Worm (Caenorhabditis elegans) whole organism, early embryonic: ENCODE measurements around the gene F54F2.6.

Experiments used
- B0310.2 ChIP-seq: sonication (generic microtip); optimal IDR thresholded peaks from 2 replicates; lab custom pipeline; 2016; ENCODE audit warnings: mild to moderate bottlenecking, missing genetic modification characterization, missing compliant biosample characterization
- F13C5.2 ChIP-seq: sonication (generic microtip); optimal IDR thresholded peaks from 2 replicates; lab custom pipeline; 2017; ENCODE audit warnings: mild to moderate bottlenecking, missing genetic modification characterization, inconsistent platforms, missing compliant biosample characterization
- aly-1 ChIP-seq: sonication (generic microtip); optimal IDR thresholded peaks from 2 replicates; lab custom pipeline; 2016; ENCODE audit warnings: missing genetic modification characterization, missing compliant biosample characterization
- ama-1 ChIP-seq: fragments of 150-350 bp; optimal IDR thresholded peaks from 2 replicates; lab custom pipeline; 2014
- ceh-13 ChIP-seq: fragments of 200-800 bp; sonication (Bioruptor generic); optimal IDR thresholded peaks from 2 replicates; lab custom pipeline; 2018; ENCODE audit warnings: mild to moderate bottlenecking, missing genetic modification characterization, missing compliant biosample characterization
- ceh-36 ChIP-seq: sonication (generic microtip); optimal IDR thresholded peaks from 2 replicates; lab custom pipeline; 2016; ENCODE audit warnings: missing genetic modification characterization, inconsistent platforms, missing compliant biosample characterization
- ets-7 ChIP-seq: sonication (generic microtip); optimal IDR thresholded peaks from 2 replicates; lab custom pipeline; 2016; ENCODE audit warnings: missing genotype, missing genetic modification characterization, missing compliant biosample characterization
- flt-1 ChIP-seq: fragments of 200-800 bp; sonication (Bioruptor generic); IDR thresholded peaks from 2 replicates; pipeline ENCODE4 v1.3.6; 2022; ENCODE audit warnings: missing genetic modification characterization, missing compliant biosample characterization
- hmbx-1 ChIP-seq: sonication (generic microtip); optimal IDR thresholded peaks from 2 replicates; lab custom pipeline; 2016; ENCODE audit warnings: mild to moderate bottlenecking, missing genetic modification characterization, missing compliant biosample characterization
- hmg-4 ChIP-seq: fragments of 200-800 bp; sonication (Bioruptor generic); optimal IDR thresholded peaks from 2 replicates; lab custom pipeline; 2018; ENCODE audit warnings: mild to moderate bottlenecking, missing genetic modification characterization, missing compliant biosample characterization
- hnd-1 ChIP-seq: sonication (generic microtip); optimal IDR thresholded peaks from 2 replicates; lab custom pipeline; 2016; ENCODE audit warnings: missing genetic modification characterization, missing compliant biosample characterization
- pes-1 ChIP-seq: fragments of 200-800 bp; sonication (Bioruptor generic); IDR thresholded peaks from 2 replicates; pipeline ENCODE4 v1.3.6; 2022; ENCODE audit warnings: missing genetic modification reagents, missing genetic modification characterization, missing compliant biosample characterization
- scrt-1 ChIP-seq: fragments of 200-800 bp; sonication (Bioruptor generic); IDR thresholded peaks from 2 replicates; pipeline ENCODE4 v1.3.6; 2022; ENCODE audit warnings: missing genetic modification characterization, missing compliant biosample characterization
- sea-1 ChIP-seq: fragments of 200-800 bp; sonication (Bioruptor generic); conservative IDR thresholded peaks from 2 replicates; pipeline ENCODE4 v1.3.6; 2022; ENCODE audit warnings: missing genetic modification characterization, missing compliant biosample characterization
- tbx-11 ChIP-seq: fragments of 200-800 bp; sonication (Bioruptor generic); IDR thresholded peaks from 2 replicates; pipeline ENCODE4 v1.3.6; 2022; ENCODE audit warnings: missing genetic modification characterization, missing compliant biosample characterization
- tbx-37 ChIP-seq: fragments of 200-800 bp; sonication (Bioruptor generic); conservative IDR thresholded peaks from 2 replicates; pipeline ENCODE4 v1.3.6; 2022; ENCODE audit warnings: missing genetic modification reagents, missing genetic modification characterization, missing compliant biosample characterization
- tra-4 ChIP-seq: sonication (generic microtip); optimal IDR thresholded peaks from 2 replicates; lab custom pipeline; 2017; ENCODE audit warnings: missing genetic modification characterization, missing compliant biosample characterization

F54F2.6 gene

DNA sequence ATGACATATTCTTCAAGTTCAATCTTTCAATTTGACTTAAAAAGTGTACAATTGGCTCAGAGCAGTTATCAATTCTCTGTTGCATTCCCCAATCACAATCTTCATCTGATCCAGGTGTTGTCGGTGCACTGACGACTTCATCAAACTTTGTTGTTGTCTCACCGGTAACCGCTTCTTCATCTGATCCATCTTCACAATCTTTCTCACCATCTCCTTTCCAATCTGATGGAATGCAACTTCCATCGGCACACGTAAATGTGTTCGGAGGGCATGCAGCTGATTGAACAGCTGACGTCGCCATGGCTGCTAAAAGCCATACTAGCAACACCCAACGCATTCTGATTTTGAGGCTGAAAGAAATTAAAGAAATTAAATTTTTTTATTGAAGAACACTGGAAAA, 37.6 kb upstream of the F54F2.6 start, which contains the start of gene F44E2.4:
F44E2.4 (minus strand) TSS at position 350 of the 400 bp plus-strand sequence.
- TF ChIP-seq flt-1 (GFP tag; lab: Robert Waterston, UW) (no peak), ceh-36 (tag; lab: Kevin White, UChicago) (no peak), ets-7 (tag; lab: Kevin White, UChicago) (no peak), scrt-1 (no peak), tbx-37 (GFP tag; lab: Robert Waterston, UW) (no peak), F13C5.2 (no peak), hmg-4 (no peak), pes-1 (GFP tag; lab: Robert Waterston, UW) (no peak), ama-1 (no peak), ceh-13 (GFP tag; lab: Kevin White, UChicago) (no peak)

DNA sequence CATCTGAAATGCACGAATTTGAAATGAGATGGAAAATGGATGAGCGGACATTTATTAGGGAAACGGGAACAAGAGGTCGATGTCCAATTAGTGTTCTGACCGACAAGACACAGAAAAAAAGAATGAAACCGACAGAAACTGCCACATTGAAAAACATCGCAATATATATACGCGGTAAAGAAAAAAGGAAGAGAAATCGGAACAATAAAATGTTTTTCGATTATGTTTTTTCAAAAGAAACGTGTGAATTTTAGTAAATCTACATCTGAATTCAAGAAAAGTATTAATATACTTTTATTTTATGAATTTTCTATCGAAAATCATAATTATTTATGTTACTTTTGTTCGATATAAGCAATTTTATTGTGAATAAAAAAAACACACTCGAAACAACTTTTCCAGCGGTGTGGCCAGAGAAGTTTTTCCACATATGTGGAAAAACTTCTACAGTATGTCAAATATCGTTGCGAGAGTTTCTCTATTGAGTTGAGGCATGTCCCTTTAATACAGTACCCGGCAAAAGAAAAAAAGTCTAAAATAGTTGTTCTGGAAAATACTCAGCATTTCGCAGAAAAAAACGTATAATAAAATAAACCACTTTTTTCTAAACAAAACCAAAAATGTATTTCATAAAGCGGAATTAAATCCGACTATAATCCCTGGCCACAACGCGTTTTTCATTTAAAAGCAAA, 30.7 kb upstream of the F54F2.6 start, which contains the start of gene F44E2.10:
F44E2.10 (minus strand) TSS at position 51 of the 692 bp plus-strand sequence.
- no peak for TF ChIP-seq ets-7 (tag; lab: Kevin White, UChicago)
- no peak for TF ChIP-seq tbx-11 (GFP tag; lab: Robert Waterston, UW)
- TF ChIP-seq B0310.2 (tag; lab: Kevin White, UChicago): no peak
- no peak for TF ChIP-seq pes-1 (GFP tag; lab: Robert Waterston, UW)
- TF ChIP-seq aly-1: no peak
- TF ChIP-seq flt-1 (GFP tag; lab: Robert Waterston, UW): no peak
- TF ChIP-seq F13C5.2: no peak
- TF ChIP-seq scrt-1: no peak
- no peak for TF ChIP-seq ceh-13 (GFP tag; lab: Kevin White, UChicago)
- TF ChIP-seq hmbx-1: no peak
- no peak for TF ChIP-seq ceh-36 (tag; lab: Kevin White, UChicago)
- no peak for TF ChIP-seq hnd-1 (tag; lab: Kevin White, UChicago)
- no peak for TF ChIP-seq ama-1
- TF ChIP-seq hmg-4: no peak
- no peak for TF ChIP-seq sea-1 (GFP tag; lab: Robert Waterston, UW)
- TF ChIP-seq tbx-37 (GFP tag; lab: Robert Waterston, UW): no peak
- TF ChIP-seq tra-4 (tag; lab: Kevin White, UChicago): no peak

DNA sequence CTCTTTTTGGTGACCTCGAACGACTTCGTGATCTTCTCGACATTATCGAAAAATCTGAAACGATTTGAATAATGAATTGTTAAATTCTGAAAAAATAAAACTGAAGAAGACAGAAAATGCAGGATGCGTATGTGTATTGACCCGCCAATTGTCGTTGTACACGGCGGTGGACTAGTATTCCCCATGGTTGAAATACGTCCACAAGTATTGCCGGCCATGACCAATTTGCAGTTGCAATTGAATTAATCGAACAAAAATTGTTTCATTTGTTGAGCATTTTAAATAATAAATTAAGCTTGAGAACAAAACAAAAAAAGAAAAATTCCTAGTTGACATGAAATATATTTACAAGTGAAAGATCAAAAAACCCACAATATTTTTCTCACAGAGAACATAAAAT, 28.7 kb upstream of the F54F2.6 start, which contains the start of gene F44E2.3:
F44E2.3 (minus strand) TSS at position 61 of the 400 bp plus-strand sequence.
- TF ChIP-seq flt-1 (GFP tag; lab: Robert Waterston, UW) (no peak), hmbx-1 (no peak), tbx-37 (GFP tag; lab: Robert Waterston, UW) (no peak), tbx-11 (GFP tag; lab: Robert Waterston, UW) (no peak), sea-1 (GFP tag; lab: Robert Waterston, UW) (no peak), scrt-1 (no peak), hnd-1 (tag; lab: Kevin White, UChicago) (no peak), hmg-4 (no peak), tra-4 (tag; lab: Kevin White, UChicago) (no peak), pes-1 (GFP tag; lab: Robert Waterston, UW) (no peak), ceh-13 (GFP tag; lab: Kevin White, UChicago) (no peak), ceh-36 (tag; lab: Kevin White, UChicago) (no peak), ets-7 (tag; lab: Kevin White, UChicago) (no peak), aly-1 (no peak), ama-1 (no peak), B0310.2 (tag; lab: Kevin White, UChicago) (no peak), F13C5.2 (no peak)

DNA sequence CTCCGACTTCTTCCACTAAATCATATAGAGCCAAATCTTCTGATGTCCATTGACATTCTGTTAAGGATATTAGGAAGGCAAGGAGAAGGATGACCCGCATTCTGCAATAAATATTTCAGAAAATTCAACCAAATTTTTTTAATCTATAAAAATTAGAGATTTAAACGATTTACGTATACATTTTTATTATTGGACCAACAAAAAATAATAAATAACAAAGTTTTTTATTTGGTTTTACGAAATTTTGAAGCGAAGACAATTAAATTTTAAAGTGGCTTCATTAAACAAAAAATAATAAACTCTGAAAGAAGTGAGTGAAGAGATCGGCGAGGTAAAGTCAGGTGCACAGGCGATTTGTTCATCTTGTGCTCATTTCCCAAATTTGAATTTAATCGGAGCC, 26.6 kb upstream of the F54F2.6 start, which contains the start of gene F54F2.9:
F54F2.9 (minus strand) TSS at position 101 of the 400 bp plus-strand sequence.
- no peak for TF ChIP-seq flt-1 (GFP tag; lab: Robert Waterston, UW)
- TF ChIP-seq ceh-36 (tag; lab: Kevin White, UChicago): no peak
- no peak for TF ChIP-seq B0310.2 (tag; lab: Kevin White, UChicago)
- TF ChIP-seq ceh-13 (GFP tag; lab: Kevin White, UChicago): no peak
- no peak for TF ChIP-seq hnd-1 (tag; lab: Kevin White, UChicago)
- TF ChIP-seq aly-1: no peak

DNA sequence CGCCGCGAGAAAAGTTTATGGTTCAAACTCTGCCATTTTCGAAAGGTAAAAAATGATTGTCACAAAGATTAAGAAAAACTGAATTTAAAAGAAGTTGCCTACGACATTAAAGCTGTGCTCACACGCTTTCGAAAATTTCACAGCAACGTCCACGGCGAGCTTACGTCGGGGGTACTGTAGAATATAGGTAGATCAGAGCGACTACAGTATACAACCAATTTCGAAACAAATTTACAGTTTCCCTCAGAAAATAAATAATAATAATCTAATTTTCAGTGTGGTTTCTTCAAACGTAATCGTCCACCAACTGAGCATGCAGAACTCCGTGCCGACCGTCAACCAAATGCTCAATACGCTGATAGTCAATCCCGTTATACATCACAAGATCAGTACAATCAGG, 24.1 kb upstream of the F54F2.6 start:
- TF ChIP-seq pes-1 (GFP tag; lab: Robert Waterston, UW) (no peak), scrt-1 (no peak), hmg-4 (no peak), B0310.2 (tag; lab: Kevin White, UChicago) (no peak), ceh-36 (tag; lab: Kevin White, UChicago) (no peak), tbx-11 (GFP tag; lab: Robert Waterston, UW) (no peak), F13C5.2 (no peak), flt-1 (GFP tag; lab: Robert Waterston, UW) (no peak), sea-1 (GFP tag; lab: Robert Waterston, UW) (no peak), tbx-37 (GFP tag; lab: Robert Waterston, UW) (no peak), ets-7 (tag; lab: Kevin White, UChicago) (no peak), aly-1 (no peak), ama-1 (no peak), ceh-13 (GFP tag; lab: Kevin White, UChicago) (no peak), hmbx-1 (no peak), tra-4 (tag; lab: Kevin White, UChicago) (no peak), hnd-1 (tag; lab: Kevin White, UChicago) (no peak)

DNA sequence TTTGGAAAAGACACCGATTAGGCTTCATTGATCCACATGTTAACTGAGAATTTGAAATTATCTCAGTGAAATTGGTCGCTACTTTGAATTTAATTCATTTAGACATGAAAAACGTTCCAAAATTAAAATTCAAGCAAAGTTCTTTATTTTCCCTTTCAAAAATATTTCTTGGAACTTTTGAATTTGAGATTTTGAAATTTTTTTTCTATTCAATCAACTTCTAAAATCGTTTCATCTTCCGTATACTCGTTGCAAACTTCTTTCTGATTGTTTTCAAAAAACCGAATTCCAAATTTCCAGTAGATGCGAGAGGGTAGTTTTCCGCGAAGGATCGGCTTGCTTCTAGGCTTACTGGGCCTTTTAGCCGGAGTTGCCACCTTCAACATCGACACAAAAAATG, 18.1 kb upstream of the F54F2.6 start, which contains the start of gene pat-2:
pat-2 (plus strand) TSS at position 301 of the 400 bp plus-strand sequence.
- TF ChIP-seq sea-1 (GFP tag; lab: Robert Waterston, UW) (no peak), hmg-4 (no peak), F13C5.2 (no peak), hnd-1 (tag; lab: Kevin White, UChicago) (no peak), flt-1 (GFP tag; lab: Robert Waterston, UW) (no peak), scrt-1 (no peak), hmbx-1 (no peak), pes-1 (GFP tag; lab: Robert Waterston, UW) (no peak), B0310.2 (tag; lab: Kevin White, UChicago) (no peak), ceh-13 (GFP tag; lab: Kevin White, UChicago) (no peak), ama-1 (no peak)

DNA sequence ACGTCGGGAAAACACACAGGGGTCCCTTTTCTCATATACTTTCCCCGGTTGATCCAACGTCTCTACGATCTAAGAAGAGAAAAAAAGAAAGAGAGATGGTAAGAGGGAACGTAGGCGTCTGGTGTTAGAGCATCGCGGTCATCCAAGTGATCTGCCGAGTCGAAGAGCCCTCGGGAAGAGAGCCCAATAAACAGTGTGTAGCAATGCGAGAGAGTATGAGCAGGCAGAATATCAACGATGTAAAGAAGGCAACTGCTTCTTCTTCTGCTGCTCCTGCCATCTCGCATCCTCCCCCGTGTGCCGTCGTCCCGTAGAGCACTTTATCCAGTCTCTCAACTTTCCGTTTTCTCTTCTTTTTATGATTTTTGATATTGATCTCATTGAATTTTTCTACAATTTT, 15.2 kb upstream of the F54F2.6 start:
- TF ChIP-seq ets-7 (tag; lab: Kevin White, UChicago) (no peak), tbx-11 (GFP tag; lab: Robert Waterston, UW) (no peak), tra-4 (tag; lab: Kevin White, UChicago) (no peak), sea-1 (GFP tag; lab: Robert Waterston, UW) (no peak), ama-1 (no peak), ceh-36 (tag; lab: Kevin White, UChicago) (no peak), hmg-4 (no peak), tbx-37 (GFP tag; lab: Robert Waterston, UW) (no peak), aly-1 (no peak), hmbx-1 (no peak), pes-1 (GFP tag; lab: Robert Waterston, UW) (no peak), flt-1 (GFP tag; lab: Robert Waterston, UW) (no peak), B0310.2 (tag; lab: Kevin White, UChicago) (no peak), scrt-1 (no peak)
